Worm (Caenorhabditis elegans): ENCODE data around the gene rnh-1.0.

DNA sequence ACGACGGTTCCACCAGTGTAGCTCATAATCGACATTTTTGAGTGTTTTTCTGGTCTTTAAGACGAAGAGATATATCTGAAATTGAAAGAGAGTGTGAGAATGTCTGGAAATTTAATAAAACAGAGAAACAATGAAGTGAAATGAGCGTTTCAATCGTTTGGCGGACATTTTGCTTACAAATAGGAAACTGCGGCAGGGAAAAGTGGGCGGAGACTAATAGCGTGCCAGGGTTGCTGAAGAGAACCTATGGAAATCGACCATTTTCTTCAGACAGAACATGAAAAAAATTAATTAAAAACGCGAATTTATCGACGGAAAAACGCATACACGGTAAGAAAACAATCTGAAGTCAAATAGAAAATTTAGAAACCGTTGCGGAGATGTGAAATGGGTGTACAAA lies 39.8 kb upstream of the rnh-1.0 start, which contains the start of gene pbs-3:
- no peak for TF ChIP-seq ces-1 (GFP tag; optimal IDR thresholded peaks at IDR 0.05)
- TF ChIP-seq nhr-28 (tag; optimal IDR thresholded peaks at IDR 0.05) = no peak
- no peak for TF ChIP-seq blmp-1 (tag; optimal IDR thresholded peaks at IDR 0.05)
- no peak for TF ChIP-seq drap-1 (GFP tag; optimal IDR thresholded peaks at IDR 0.05)
- no peak for TF ChIP-seq snpc-4 (tag; optimal IDR thresholded peaks at IDR 0.05)
- TF ChIP-seq nhr-12 (tag; optimal IDR thresholded peaks at IDR 0.05) = no peak
- TF ChIP-seq cnd-1 (tag; optimal IDR thresholded peaks at IDR 0.05) = no peak
- peak; percentile 72 for TF ChIP-seq nhr-237 (tag; optimal IDR thresholded peaks at IDR 0.05)
- peak; percentile 19 for TF ChIP-seq pha-4 (tag; optimal IDR thresholded peaks at IDR 0.05)
- TF ChIP-seq lin-13 (tag; optimal IDR thresholded peaks at IDR 0.05) = peak; percentile 24
- TF ChIP-seq mep-1 (tag; optimal IDR thresholded peaks at IDR 0.05) = peak; percentile 82
- TF ChIP-seq unc-62 (GFP tag; optimal IDR thresholded peaks at IDR 0.05) = no peak
- TF ChIP-seq ztf-11 (tag; optimal IDR thresholded peaks at IDR 0.05) = no peak

Measured in whole organism, mixed stage, embryonic.